Fruit fly (Drosophila melanogaster) whole organism: ENCODE measurements around the gene Ekar.

Experiments
- CG8478 ChIP-seq: fragments of >200 bp; optimal IDR thresholded peaks from 2 replicates; lab custom pipeline; 2018; ENCODE audit warnings: inconsistent platforms
- Dll ChIP-seq: fragments of >200 bp; optimal IDR thresholded peaks from 2 replicates; lab custom pipeline; 2017
- EcR ChIP-seq, 2 experiments: fragments of >200 bp; optimal IDR thresholded peaks; 2 replicates each; lab custom pipeline; 2017; ENCODE audit warnings: missing biosample characterization in 2 of 2, missing genetic modification characterization in 2 of 2, missing genetic modification reagents in 2 of 2
- pan ChIP-seq: fragments of >200 bp; optimal IDR thresholded peaks from 2 replicates; lab custom pipeline; 2017
- usp ChIP-seq: fragments of >200 bp; optimal IDR thresholded peaks from 2 replicates; lab custom pipeline; 2017; ENCODE audit warnings: missing biosample characterization, missing genetic modification characterization, mixed read lengths

dm6 chr4:629391-629790, 17.0 kb downstream of the Ekar start, which contains the start of gene Gat:
- TF ChIP-seq CG8478 (no peak), Dll (lab: Kevin White, UChicago) (no peak), pan (no peak), EcR (GFP tag; optimal IDR thresholded peaks at IDR 0.05; lab: Kevin White, UChicago) (no peak), usp (no peak)
